Worm (Caenorhabditis elegans) whole organism, L2 larva: ENCODE results near the gene R10E11.6.

ENCODE experiments used
- F13H6.1 ChIP-seq: sonication (generic microtip); optimal IDR thresholded peaks from 2 replicates; lab custom pipeline; 2016; ENCODE audit warnings: missing genetic modification characterization, missing compliant biosample characterization
- ceh-82 ChIP-seq: fragments of 150-350 bp; optimal IDR thresholded peaks from 2 replicates; lab custom pipeline; 2014; ENCODE audit warnings: missing biosample characterization, missing genetic modification characterization
- egl-27 ChIP-seq: sonication (generic microtip); optimal IDR thresholded peaks from 3 replicates; lab custom pipeline; 2017; ENCODE audit warnings: missing biosample characterization, missing genetic modification reagents, missing genetic modification characterization
- lin-39 ChIP-seq: fragments of 150-350 bp; optimal IDR thresholded peaks from 2 replicates; lab custom pipeline; 2014; ENCODE audit warnings: missing biosample characterization, missing genetic modification reagents, missing genetic modification characterization
- mbf-1 ChIP-seq: sonication (generic microtip); optimal IDR thresholded peaks from 2 replicates; lab custom pipeline; 2017; ENCODE audit warnings: missing biosample characterization, missing genetic modification characterization
- nhr-11 ChIP-seq: fragments of 150-350 bp; optimal IDR thresholded peaks from 2 replicates; lab custom pipeline; 2014; ENCODE audit warnings: missing biosample characterization, missing genetic modification characterization
- nhr-12 ChIP-seq: fragments of 150-350 bp; optimal IDR thresholded peaks from 2 replicates; lab custom pipeline; 2014; ENCODE audit warnings: missing biosample characterization, missing genetic modification characterization
- nhr-129 ChIP-seq: fragments of 150-350 bp; optimal IDR thresholded peaks from 2 replicates; lab custom pipeline; 2014; ENCODE audit warnings: missing biosample characterization, missing genetic modification characterization
- nhr-25 ChIP-seq: fragments of 150-350 bp; sonication (generic microtip); optimal IDR thresholded peaks from 3 replicates; lab custom pipeline; 2014; ENCODE audit warnings: missing biosample characterization, missing genetic modification characterization
- skn-1 ChIP-seq: sonication (generic microtip); optimal IDR thresholded peaks from 2 replicates; lab custom pipeline; 2017; ENCODE audit warnings: missing biosample characterization, missing genetic modification characterization
- snpc-4 ChIP-seq: fragments of 150-350 bp; optimal IDR thresholded peaks from 2 replicates; lab custom pipeline; 2014; ENCODE audit warnings: missing biosample characterization, missing genetic modification characterization
- unc-55 ChIP-seq: fragments of 150-350 bp; sonication (generic microtip); optimal IDR thresholded peaks from 3 replicates; lab custom pipeline; 2014; ENCODE audit warnings: missing biosample characterization, missing genetic modification reagents, missing genetic modification characterization
- ztf-11 ChIP-seq: sonication (generic microtip); optimal IDR thresholded peaks from 2 replicates; lab custom pipeline; 2017; ENCODE audit warnings: missing biosample characterization, missing genetic modification characterization

ce11 chrIII:9804997-9805610 is 22.3 kb downstream of the R10E11.6 start, which contains the start of gene riok-3:
- TF ChIP-seq skn-1 (tag; lab: Kevin White, UChicago) (no peak), ztf-11 (tag; lab: Kevin White, UChicago) (no peak), nhr-12 (tag; lab: Kevin White, UChicago) (no peak), ceh-82 (tag; lab: Kevin White, UChicago) (no peak), nhr-11 (tag; lab: Kevin White, UChicago) (no peak), unc-55 (GFP tag; lab: Kevin White, UChicago) (no peak), egl-27 (tag; lab: Kevin White, UChicago) (no peak), F13H6.1 (tag; lab: Kevin White, UChicago) (no peak), nhr-129 (tag; lab: Kevin White, UChicago) (peak; percentile 96), snpc-4 (tag; lab: Kevin White, UChicago) (no peak), nhr-25 (no peak), mbf-1 (tag; lab: Kevin White, UChicago) (no peak), lin-39 (no peak)
